Worm (Caenorhabditis elegans) whole organism, L2 larva: ENCODE data around the gene sre-46.

ENCODE experiments used
- ama-1 ChIP-seq: fragments of 150-350 bp; optimal IDR thresholded peaks from 2 replicates; lab custom pipeline; 2018; ENCODE audit warnings: inconsistent platforms
- lin-13 ChIP-seq: fragments of 150-350 bp; optimal IDR thresholded peaks from 2 replicates; lab custom pipeline; 2014; ENCODE audit warnings: missing biosample characterization, missing genetic modification reagents, missing genetic modification characterization
- lin-39 ChIP-seq: fragments of 150-350 bp; optimal IDR thresholded peaks from 2 replicates; lab custom pipeline; 2014; ENCODE audit warnings: missing biosample characterization, missing genetic modification reagents, missing genetic modification characterization
- mdl-1 ChIP-seq, 2 experiments: fragments of 150-350 bp in 1 of 2; sonication (generic microtip) in 1 of 2; optimal IDR thresholded peaks; 2 replicates each; lab custom pipeline; 2017; ENCODE audit warnings: missing biosample characterization in 2 of 2, missing genetic modification characterization in 2 of 2
- peb-1 ChIP-seq: fragments of 150-350 bp; optimal IDR thresholded peaks from 2 replicates; lab custom pipeline; 2014; ENCODE audit warnings: missing biosample characterization, missing genetic modification characterization
- unc-62 ChIP-seq: fragments of 150-350 bp; optimal IDR thresholded peaks from 2 replicates; lab custom pipeline; 2014; ENCODE audit warnings: missing biosample characterization, missing genetic modification reagents, missing genetic modification characterization
- ztf-11 ChIP-seq: sonication (generic microtip); optimal IDR thresholded peaks from 2 replicates; lab custom pipeline; 2017; ENCODE audit warnings: missing biosample characterization, missing genetic modification characterization

DNA sequence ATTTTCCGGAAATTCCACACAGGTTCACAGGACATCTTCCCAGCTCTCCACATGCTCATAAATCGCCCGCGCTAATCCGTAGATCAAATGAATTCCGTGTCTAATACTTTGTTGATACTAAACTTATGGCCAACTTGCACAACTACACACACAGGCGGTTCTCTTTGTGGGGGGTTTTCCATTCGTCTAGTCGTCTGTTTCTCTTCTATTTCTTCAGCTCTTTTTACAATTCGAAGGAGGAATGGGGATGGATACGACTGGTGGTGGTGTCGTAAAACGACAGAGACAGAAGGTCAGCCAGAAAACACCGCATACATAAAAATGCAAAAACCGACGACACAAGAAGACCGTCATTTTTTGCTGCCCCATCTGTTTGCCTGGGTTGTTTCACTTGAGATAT is 18.3 kb upstream of the sre-46 start:
- no peak for TF ChIP-seq peb-1 (tag; lab: Kevin White, UChicago)
- no peak for TF ChIP-seq unc-62
- TF ChIP-seq lin-39 (tag; lab: Kevin White, UChicago) = no peak
- TF ChIP-seq mdl-1 (tag; optimal IDR thresholded peaks at IDR 0.05; lab: Kevin White, UChicago) = no peak
- no peak for TF ChIP-seq lin-13 (GFP tag; lab: Kevin White, UChicago)
- no peak for TF ChIP-seq ztf-11 (tag; lab: Kevin White, UChicago)
- no peak for TF ChIP-seq ama-1 (lab: Kevin White, UChicago)
